Worm (Caenorhabditis elegans) whole organism, L1 larva: Measurements from ENCODE around the gene F53B1.2.
A peak's percentile ranks its signal among the peaks of the same experiment; 100 is the strongest.

Experiments
- F16B12.6 ChIP-seq: fragments of 150-350 bp; optimal IDR thresholded peaks from 2 replicates; lab custom pipeline; 2014; ENCODE audit warnings: missing biosample characterization, missing genetic modification characterization
- Y116A8C.19 ChIP-seq: sonication (generic microtip); optimal IDR thresholded peaks from 2 replicates; lab custom pipeline; 2016; ENCODE audit warnings: missing compliant biosample characterization, missing genetic modification characterization, borderline replicate concordance
- aha-1 ChIP-seq: fragments of 150-350 bp; optimal IDR thresholded peaks from 2 replicates; lab custom pipeline; 2014; ENCODE audit warnings: missing biosample characterization, missing genetic modification characterization
- alr-1 ChIP-seq: fragments of 200-800 bp; sonication (Bioruptor generic); optimal IDR thresholded peaks from 2 replicates; lab custom pipeline; 2018; ENCODE audit warnings: borderline replicate concordance, mild to moderate bottlenecking, missing genetic modification characterization, missing compliant biosample characterization
- ama-1 ChIP-seq: fragments of 150-350 bp; optimal IDR thresholded peaks from 2 replicates; lab custom pipeline; 2014
- ceh-63 ChIP-seq: fragments of 200-800 bp; sonication (Bioruptor generic); optimal IDR thresholded peaks from 2 replicates; lab custom pipeline; 2018; ENCODE audit warnings: mild to moderate bottlenecking, missing genetic modification characterization, missing compliant biosample characterization
- ceh-8 ChIP-seq: fragments of 200-800 bp; sonication (Bioruptor generic); optimal IDR thresholded peaks from 2 replicates; lab custom pipeline; 2018; ENCODE audit warnings: mild to moderate bottlenecking, missing genetic modification characterization, moderate library complexity, missing compliant biosample characterization
- ceh-82 ChIP-seq, 3 experiments: fragments of 150-350 bp in 1 of 3; sonication (generic microtip) in 2 of 3; optimal IDR thresholded peaks; 2 replicates each; lab custom pipeline; 2014 to 2017; ENCODE audit warnings: missing biosample characterization in 3 of 3, missing genetic modification characterization in 3 of 3
- ceh-90 ChIP-seq: sonication (generic microtip); optimal IDR thresholded peaks from 2 replicates; lab custom pipeline; 2016; ENCODE audit warnings: missing genetic modification characterization, missing compliant biosample characterization
- dsc-1 ChIP-seq: sonication (generic microtip); optimal IDR thresholded peaks from 2 replicates; lab custom pipeline; 2016; ENCODE audit warnings: mild to moderate bottlenecking, missing genetic modification characterization, missing compliant biosample characterization
- efl-3 ChIP-seq: fragments of 200-800 bp; sonication (Bioruptor generic); optimal IDR thresholded peaks from 2 replicates; lab custom pipeline; 2018; ENCODE audit warnings: mild to moderate bottlenecking, missing genetic modification characterization, missing compliant biosample characterization
- egl-13 ChIP-seq: sonication (generic microtip); optimal IDR thresholded peaks from 2 replicates; lab custom pipeline; 2016; ENCODE audit warnings: missing genotype, missing genetic modification reagents, missing genetic modification characterization, missing compliant biosample characterization
- elt-2 ChIP-seq: sonication (generic microtip); optimal IDR thresholded peaks from 2 replicates; lab custom pipeline; 2016; ENCODE audit warnings: missing genetic modification characterization, mild to moderate bottlenecking, inconsistent platforms, missing compliant biosample characterization, missing genetic modification reagents
- fkh-10 ChIP-seq: sonication (generic microtip); optimal IDR thresholded peaks from 2 replicates; lab custom pipeline; 2017; ENCODE audit warnings: missing biosample characterization, missing genetic modification reagents, missing genetic modification characterization
- fkh-8 ChIP-seq: sonication (generic microtip); optimal IDR thresholded peaks from 2 replicates; lab custom pipeline; 2016; ENCODE audit warnings: mild to moderate bottlenecking, missing genetic modification characterization, missing compliant biosample characterization
- grh-1 ChIP-seq: fragments of 200-800 bp; sonication (Bioruptor generic); IDR thresholded peaks from 2 replicates; pipeline ENCODE4 v1.3.6; 2022; ENCODE audit warnings: missing genetic modification reagents, missing genetic modification characterization, missing compliant biosample characterization
- hlh-4 ChIP-seq: sonication (generic microtip); optimal IDR thresholded peaks from 2 replicates; lab custom pipeline; 2016; ENCODE audit warnings: mild to moderate bottlenecking, missing genetic modification characterization, missing compliant biosample characterization
- jun-1 ChIP-seq: fragments of 150-350 bp; optimal IDR thresholded peaks from 2 replicates; lab custom pipeline; 2014; ENCODE audit warnings: missing biosample characterization, missing genetic modification reagents, missing genetic modification characterization
- lin-14 ChIP-seq: fragments of 200-800 bp; sonication (Bioruptor generic); optimal IDR thresholded peaks from 2 replicates; lab custom pipeline; 2018; ENCODE audit warnings: mild to moderate bottlenecking, missing genetic modification characterization, moderate library complexity, missing compliant biosample characterization
- lin-39 ChIP-seq: fragments of 150-350 bp; optimal IDR thresholded peaks from 2 replicates; lab custom pipeline; 2014; ENCODE audit warnings: missing biosample characterization, missing genetic modification reagents, missing genetic modification characterization
- lsy-2 ChIP-seq, 2 experiments: fragments of 150-350 bp; optimal IDR thresholded peaks; 2 replicates each; lab custom pipeline; 2014; ENCODE audit warnings: missing biosample characterization in 2 of 2, missing genetic modification characterization in 2 of 2
- mdl-1 ChIP-seq, 2 experiments: fragments of 150-350 bp; optimal IDR thresholded peaks; 2 replicates each; lab custom pipeline; 2014 to 2017; ENCODE audit warnings: missing biosample characterization in 2 of 2, missing genetic modification characterization in 2 of 2, inconsistent platforms in 1 of 2
- mef-2 ChIP-seq: fragments of 150-350 bp; optimal IDR thresholded peaks from 2 replicates; lab custom pipeline; 2014; ENCODE audit warnings: missing biosample characterization, missing genetic modification characterization
- mep-1 ChIP-seq: fragments of 150-350 bp; optimal IDR thresholded peaks from 2 replicates; lab custom pipeline; 2014; ENCODE audit warnings: missing biosample characterization, missing genetic modification characterization
- nhr-11 ChIP-seq: fragments of 150-350 bp; optimal IDR thresholded peaks from 2 replicates; lab custom pipeline; 2014; ENCODE audit warnings: missing biosample characterization, missing genetic modification characterization
- nhr-19 ChIP-seq: fragments of 200-800 bp; sonication (Bioruptor generic); conservative IDR thresholded peaks from 2 replicates; pipeline ENCODE4 v1.3.6; 2022; ENCODE audit warnings: missing genetic modification characterization, missing compliant biosample characterization
- nhr-20 ChIP-seq: sonication (generic microtip); optimal IDR thresholded peaks from 2 replicates; lab custom pipeline; 2016; ENCODE audit warnings: mild to moderate bottlenecking, missing genetic modification characterization, missing compliant biosample characterization
- nhr-237 ChIP-seq: fragments of 150-350 bp; optimal IDR thresholded peaks from 2 replicates; lab custom pipeline; 2014; ENCODE audit warnings: missing biosample characterization, missing genetic modification characterization
- nhr-28 ChIP-seq: fragments of 150-350 bp; optimal IDR thresholded peaks from 2 replicates; lab custom pipeline; 2014; ENCODE audit warnings: missing biosample characterization, missing genetic modification characterization
- nhr-47 ChIP-seq: sonication (generic microtip); optimal IDR thresholded peaks from 2 replicates; lab custom pipeline; 2016; ENCODE audit warnings: mild to moderate bottlenecking, missing genetic modification characterization, moderate library complexity, missing compliant biosample characterization
- nhr-71 ChIP-seq: sonication (generic microtip); optimal IDR thresholded peaks from 2 replicates; lab custom pipeline; 2016; ENCODE audit warnings: mild to moderate bottlenecking, missing genetic modification characterization, moderate library complexity, missing compliant biosample characterization
- nhr-76 ChIP-seq: sonication (generic microtip); optimal IDR thresholded peaks from 2 replicates; lab custom pipeline; 2017; ENCODE audit warnings: missing biosample characterization, missing genetic modification characterization
- nhr-77 ChIP-seq: fragments of 150-350 bp; optimal IDR thresholded peaks from 2 replicates; lab custom pipeline; 2014; ENCODE audit warnings: missing biosample characterization, missing genetic modification characterization
- nhr-84 ChIP-seq: sonication (generic microtip); optimal IDR thresholded peaks from 2 replicates; lab custom pipeline; 2017; ENCODE audit warnings: missing biosample characterization, missing genetic modification characterization
- pag-3 ChIP-seq: sonication (generic microtip); optimal IDR thresholded peaks from 2 replicates; lab custom pipeline; 2017; ENCODE audit warnings: missing genetic modification characterization, mild to moderate bottlenecking, missing compliant biosample characterization, antibody characterized with exemption, borderline replicate concordance; ENCODE audit not compliant: insufficient read depth
- pqm-1 ChIP-seq: sonication (generic microtip); optimal IDR thresholded peaks from 3 replicates; lab custom pipeline; 2017; ENCODE audit warnings: missing biosample characterization, missing genetic modification characterization
- skn-1 ChIP-seq: fragments of 150-350 bp; optimal IDR thresholded peaks from 2 replicates; lab custom pipeline; 2014; ENCODE audit warnings: missing biosample characterization, missing genetic modification characterization
- snpc-4 ChIP-seq: fragments of 150-350 bp; optimal IDR thresholded peaks from 2 replicates; lab custom pipeline; 2014; ENCODE audit warnings: missing biosample characterization, missing genetic modification characterization
- snu-23 ChIP-seq: sonication (generic microtip); optimal IDR thresholded peaks from 2 replicates; lab custom pipeline; 2016; ENCODE audit warnings: missing genetic modification characterization, missing compliant biosample characterization
- sptf-1 ChIP-seq: fragments of 150-350 bp; optimal IDR thresholded peaks from 2 replicates; lab custom pipeline; 2014; ENCODE audit warnings: missing biosample characterization, missing genetic modification characterization
- sup-37 ChIP-seq: fragments of 200-800 bp; sonication (Bioruptor generic); optimal IDR thresholded peaks from 2 replicates; lab custom pipeline; 2018; ENCODE audit warnings: mild to moderate bottlenecking, missing genetic modification characterization, missing compliant biosample characterization
- tbx-2 ChIP-seq: sonication (generic microtip); optimal IDR thresholded peaks from 2 replicates; lab custom pipeline; 2016; ENCODE audit warnings: missing genetic modification characterization, missing compliant biosample characterization
- tlp-1 ChIP-seq: fragments of 150-350 bp; optimal IDR thresholded peaks from 2 replicates; lab custom pipeline; 2014; ENCODE audit warnings: missing biosample characterization, missing genetic modification characterization
- unc-30 ChIP-seq: sonication (generic microtip); optimal IDR thresholded peaks from 2 replicates; lab custom pipeline; 2017; ENCODE audit warnings: missing biosample characterization, missing genetic modification characterization
- unc-62 ChIP-seq: fragments of 150-350 bp; optimal IDR thresholded peaks from 2 replicates; lab custom pipeline; 2014; ENCODE audit warnings: missing biosample characterization, missing genetic modification reagents, missing genetic modification characterization
- zag-1 ChIP-seq: fragments of 150-350 bp; optimal IDR thresholded peaks from 2 replicates; lab custom pipeline; 2014; ENCODE audit warnings: missing biosample characterization, missing genetic modification characterization
- ztf-4 ChIP-seq: fragments of 150-350 bp; optimal IDR thresholded peaks from 2 replicates; lab custom pipeline; 2014; ENCODE audit warnings: missing biosample characterization, missing genetic modification characterization

Gene F53B1.2

DNA sequence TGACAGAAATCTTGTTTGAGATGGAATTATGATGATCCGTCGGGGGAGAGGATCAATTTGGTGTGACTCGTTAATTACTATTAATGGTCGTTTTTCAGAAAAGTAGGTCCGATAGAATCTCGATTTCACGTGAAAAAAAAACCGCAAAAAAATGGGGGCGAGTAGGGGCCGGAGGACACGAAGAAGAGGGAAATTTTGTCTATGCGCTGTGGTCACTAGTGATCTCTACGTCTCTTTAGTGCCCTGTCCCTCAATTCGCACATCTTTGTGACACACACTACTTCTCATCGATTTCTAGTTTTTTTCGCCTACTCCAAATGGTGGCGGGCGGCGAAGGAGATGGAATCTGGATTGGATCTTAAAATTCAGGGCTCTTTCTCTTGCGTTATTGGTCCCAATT lies 31.8 kb downstream of the F53B1.2 start:
- TF ChIP-seq nhr-11 (no peak), snu-23 (GFP tag; lab: Kevin White, UChicago) (peak; percentile 12), skn-1 (tag; lab: Kevin White, UChicago) (peak; percentile 42), ceh-82 (tag; optimal IDR thresholded peaks at IDR 0.05; lab: Kevin White, UChicago) (peak in 1 of 3 experiments; percentile 41), sptf-1 (tag; lab: Kevin White, UChicago) (no peak), lin-14 (GFP tag; lab: Kevin White, UChicago) (peak; percentile 49)

DNA sequence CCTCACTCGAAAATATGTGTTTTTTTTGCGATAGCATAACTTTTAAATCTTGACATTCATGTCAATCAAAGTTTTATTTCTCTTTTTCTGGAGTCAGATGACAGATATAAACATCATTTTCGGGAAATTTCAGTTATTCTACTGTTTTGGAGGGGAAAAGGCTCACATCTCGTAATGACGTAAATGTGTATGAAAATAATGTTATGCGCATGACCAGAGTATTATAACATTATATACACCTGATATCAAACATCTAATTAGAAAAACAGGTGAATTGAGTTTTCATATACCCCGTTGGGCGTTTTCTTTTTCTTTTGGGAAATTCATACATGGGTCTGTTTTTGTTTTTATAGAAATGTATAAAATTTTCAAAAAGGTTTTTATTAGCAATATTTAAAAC lies 35.5 kb downstream of the F53B1.2 start:
- TF ChIP-seq lin-14 (GFP tag; lab: Kevin White, UChicago) (peak; percentile 5), ceh-8 (GFP tag; lab: Kevin White, UChicago) (peak; percentile 58), nhr-77 (no peak), mdl-1 (tag; optimal IDR thresholded peaks at IDR 0.05; lab: Kevin White, UChicago) (no peak), dsc-1 (tag; lab: Kevin White, UChicago) (peak; percentile 23), lin-39 (tag; lab: Kevin White, UChicago) (no peak), lsy-2 (tag; optimal IDR thresholded peaks at IDR 0.05; lab: Kevin White, UChicago) (no peak), egl-13 (tag; lab: Kevin White, UChicago) (no peak), tbx-2 (no peak), fkh-8 (tag; lab: Kevin White, UChicago) (peak; percentile 85), nhr-20 (no peak), snu-23 (GFP tag; lab: Kevin White, UChicago) (no peak), unc-30 (no peak), mef-2 (tag; lab: Kevin White, UChicago) (no peak), efl-3 (GFP tag; lab: Kevin White, UChicago) (no peak), nhr-19 (GFP tag; lab: Robert Waterston, UW) (no peak), alr-1 (no peak), Y116A8C.19 (tag; lab: Kevin White, UChicago) (no peak), nhr-11 (no peak), fkh-10 (GFP tag; lab: Kevin White, UChicago) (no peak), ztf-4 (no peak), ceh-63 (GFP tag; lab: Kevin White, UChicago) (no peak), elt-2 (no peak), nhr-84 (tag; lab: Kevin White, UChicago) (no peak), ceh-90 (tag; lab: Kevin White, UChicago) (no peak), ceh-82 (tag; optimal IDR thresholded peaks at IDR 0.05; lab: Kevin White, UChicago) (no peak), ama-1 (lab: Kevin White, UChicago) (no peak), nhr-76 (tag; lab: Kevin White, UChicago) (no peak), nhr-28 (no peak), skn-1 (tag; lab: Kevin White, UChicago) (no peak), aha-1 (no peak), mep-1 (tag; lab: Kevin White, UChicago) (no peak), F16B12.6 (tag; lab: Kevin White, UChicago) (no peak), unc-62 (GFP tag; lab: Kevin White, UChicago) (no peak), hlh-4 (tag; lab: Kevin White, UChicago) (no peak), pqm-1 (tag; lab: Kevin White, UChicago) (no peak), nhr-47 (tag; lab: Kevin White, UChicago) (peak; percentile 33), sup-37 (GFP tag; lab: Kevin White, UChicago) (no peak), nhr-71 (tag; lab: Kevin White, UChicago) (peak; percentile 54)
- TF ChIP-seq, all 84 proteins: peak for 6

DNA sequence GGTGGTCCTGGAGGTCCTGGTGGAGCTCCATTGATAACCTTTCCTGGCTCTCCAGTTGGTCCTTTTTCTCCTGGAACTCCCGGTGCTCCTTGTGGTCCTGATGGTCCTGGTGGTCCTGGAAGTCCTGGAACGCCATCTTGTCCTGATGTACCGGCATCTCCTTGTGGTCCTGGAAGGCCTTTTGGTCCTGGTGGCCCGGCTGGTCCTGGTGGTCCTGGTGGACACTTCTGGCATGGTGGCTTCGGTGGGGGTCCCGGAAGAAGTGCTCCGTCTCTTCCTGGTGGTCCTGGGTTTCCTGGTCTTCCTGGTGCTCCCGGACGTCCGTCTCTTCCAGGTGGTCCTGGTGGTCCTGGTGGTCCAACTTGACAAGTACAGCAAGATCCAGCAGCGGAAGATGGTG lies 36.1 kb downstream of the F53B1.2 start:
- TF ChIP-seq grh-1 (GFP tag; lab: Robert Waterston, UW) (no peak), jun-1 (tag; lab: Kevin White, UChicago) (no peak), zag-1 (tag; lab: Kevin White, UChicago) (no peak), pag-3 (no peak), tbx-2 (no peak), dsc-1 (tag; lab: Kevin White, UChicago) (no peak), nhr-84 (tag; lab: Kevin White, UChicago) (no peak), nhr-11 (no peak), ceh-63 (GFP tag; lab: Kevin White, UChicago) (no peak), tlp-1 (tag; lab: Kevin White, UChicago) (no peak), snpc-4 (tag; lab: Kevin White, UChicago) (no peak), nhr-76 (tag; lab: Kevin White, UChicago) (no peak), nhr-237 (tag; lab: Kevin White, UChicago) (no peak), unc-62 (GFP tag; lab: Kevin White, UChicago) (no peak)
